Fruit fly (Drosophila melanogaster) whole organism, embryonic: ENCODE data around the gene CG4230.

Experiments used
- Bdp1 ChIP-seq: fragments of 200-800 bp; sonication (Bioruptor generic); optimal IDR thresholded peaks from 3 replicates; lab custom pipeline; 2016; ENCODE audit warnings: missing biosample characterization, missing genetic modification characterization
- CG10274 ChIP-seq: fragments of 200-800 bp; sonication (Bioruptor generic); optimal IDR thresholded peaks from 3 replicates; lab custom pipeline; 2017; ENCODE audit warnings: missing biosample characterization, mild to moderate bottlenecking, missing genetic modification characterization
- CG10321 ChIP-seq: fragments of 200-800 bp; sonication (Bioruptor generic); IDR thresholded peaks from 2 replicates; pipeline ENCODE4 v1.3.6; 2022; ENCODE audit warnings: missing biosample characterization, missing genetic modification characterization
- CG12659 ChIP-seq: fragments of 200-800 bp; sonication (Bioruptor generic); optimal IDR thresholded peaks from 3 replicates; lab custom pipeline; 2017; ENCODE audit warnings: mild to moderate bottlenecking, missing biosample characterization, missing genetic modification reagents, missing genetic modification characterization
- CG12942 ChIP-seq: fragments of 200-800 bp; sonication (Bioruptor generic); optimal IDR thresholded peaks from 3 replicates; lab custom pipeline; 2016; ENCODE audit warnings: missing biosample characterization, missing genetic modification characterization
- CG13424 ChIP-seq: fragments of 200-800 bp; sonication (Bioruptor generic); optimal IDR thresholded peaks from 2 replicates; lab custom pipeline; 2019; ENCODE audit warnings: missing biosample characterization, mild to moderate bottlenecking, missing genetic modification characterization, moderate library complexity
- CG13894 ChIP-seq: fragments of 200-800 bp; sonication (Bioruptor generic); optimal IDR thresholded peaks from 3 replicates; lab custom pipeline; 2018; ENCODE audit warnings: missing biosample characterization, mild to moderate bottlenecking, missing genetic modification characterization, moderate library complexity
- CG15011 ChIP-seq: fragments of 200-800 bp; sonication (Bioruptor generic); optimal IDR thresholded peaks from 3 replicates; lab custom pipeline; 2018; ENCODE audit warnings: missing biosample characterization, mild to moderate bottlenecking, missing genetic modification characterization
- CG17385 ChIP-seq: fragments of 200-800 bp; sonication (Bioruptor generic); optimal IDR thresholded peaks from 3 replicates; lab custom pipeline; 2018; ENCODE audit warnings: missing biosample characterization, mild to moderate bottlenecking, missing genetic modification characterization
- CG18262 ChIP-seq: fragments of 200-800 bp; optimal IDR thresholded peaks from 3 replicates; lab custom pipeline; 2019; ENCODE audit warnings: missing biosample characterization, mild to moderate bottlenecking, missing genetic modification characterization, moderate library complexity
- CG2199 ChIP-seq: fragments of 200-800 bp; sonication (Bioruptor generic); IDR thresholded peaks from 3 replicates; pipeline ENCODE4 v1.3.6; 2022; ENCODE audit warnings: missing biosample characterization, missing genetic modification characterization
- CG2202 ChIP-seq: fragments of 200-800 bp; sonication (Bioruptor generic); optimal IDR thresholded peaks from 2 replicates; lab custom pipeline; 2018; ENCODE audit warnings: missing biosample characterization, mild to moderate bottlenecking, missing genetic modification characterization
- CG32532 ChIP-seq: fragments of 200-800 bp; sonication (Bioruptor generic); IDR thresholded peaks from 2 replicates; pipeline ENCODE4 v1.3.6; 2022; ENCODE audit warnings: missing biosample characterization, missing genetic modification characterization
- CG4282 ChIP-seq: fragments of 200-800 bp; sonication (Bioruptor generic); optimal IDR thresholded peaks from 2 replicates; lab custom pipeline; 2016; ENCODE audit warnings: missing biosample characterization, missing genetic modification characterization
- CG6654 ChIP-seq: fragments of 200-800 bp; sonication (Bioruptor generic); optimal IDR thresholded peaks from 2 replicates; lab custom pipeline; 2017; ENCODE audit warnings: missing biosample characterization, mild to moderate bottlenecking, missing genetic modification characterization
- CG8290 ChIP-seq, 3 experiments: fragments of 200-800 bp; sonication (Bioruptor generic); optimal IDR thresholded peaks; 2 replicates each; lab custom pipeline; 2016 to 2019; ENCODE audit warnings: missing biosample characterization in 3 of 3, missing genetic modification characterization in 3 of 3, mild to moderate bottlenecking in 2 of 3, moderate library complexity in 1 of 3
- Chrac-16 ChIP-seq: fragments of 200-800 bp; sonication (Bioruptor generic); optimal IDR thresholded peaks from 3 replicates; lab custom pipeline; 2016; ENCODE audit warnings: missing biosample characterization, missing genetic modification characterization
- CoRest ChIP-seq: fragments of 200-800 bp; sonication (Bioruptor generic); optimal IDR thresholded peaks from 3 replicates; lab custom pipeline; 2018; ENCODE audit warnings: missing biosample characterization, mild to moderate bottlenecking, missing genetic modification characterization, moderate library complexity
- Dad ChIP-seq: fragments of 200-800 bp; sonication (Bioruptor generic); optimal IDR thresholded peaks from 3 replicates; lab custom pipeline; 2016; ENCODE audit warnings: missing biosample characterization, missing genetic modification characterization
- Dip3 ChIP-seq: fragments of 200-800 bp; sonication (Bioruptor generic); optimal IDR thresholded peaks from 3 replicates; lab custom pipeline; 2016; ENCODE audit warnings: missing biosample characterization, missing genetic modification characterization
- E2f2 ChIP-seq: fragments of 200-800 bp; sonication (Bioruptor generic); IDR thresholded peaks from 2 replicates; pipeline ENCODE4 v1.3.6; 2022; ENCODE audit warnings: missing biosample characterization, missing genetic modification characterization
- GATAe ChIP-seq: fragments of 200-800 bp; sonication (Bioruptor generic); conservative IDR thresholded peaks from 2 replicates; pipeline ENCODE4 v1.3.6; 2022; ENCODE audit warnings: missing biosample characterization, missing genetic modification characterization
- Gug ChIP-seq: fragments of 200-800 bp; sonication (Bioruptor generic); IDR thresholded peaks from 4 replicates; pipeline ENCODE4 v1.3.6; 2022; ENCODE audit warnings: missing biosample characterization, missing genetic modification characterization
- HHEX ChIP-seq: fragments of 200-800 bp; sonication (Bioruptor generic); optimal IDR thresholded peaks from 3 replicates; lab custom pipeline; 2017; ENCODE audit warnings: missing biosample characterization, mild to moderate bottlenecking, missing genetic modification characterization, missing genetic modification reagents
- HLH3B ChIP-seq: fragments of 200-800 bp; sonication (Bioruptor generic); IDR thresholded peaks from 2 replicates; pipeline ENCODE4 v1.3.6; 2022; ENCODE audit warnings: missing biosample characterization, missing genetic modification characterization
- Hey ChIP-seq: fragments of 200-800 bp; sonication (Bioruptor generic); optimal IDR thresholded peaks from 3 replicates; lab custom pipeline; 2018; ENCODE audit warnings: missing biosample characterization, mild to moderate bottlenecking, missing genetic modification characterization
- Hr3 ChIP-seq: fragments of 200-800 bp; sonication (Bioruptor generic); optimal IDR thresholded peaks from 3 replicates; lab custom pipeline; 2016; ENCODE audit warnings: missing biosample characterization, missing genetic modification characterization
- Mad ChIP-seq: fragments of 200-800 bp; sonication (Bioruptor generic); optimal IDR thresholded peaks from 2 replicates; lab custom pipeline; 2016; ENCODE audit warnings: missing biosample characterization, missing genetic modification characterization
- Max ChIP-seq: fragments of 200-800 bp; sonication (Bioruptor generic); optimal IDR thresholded peaks from 2 replicates; lab custom pipeline; 2016; ENCODE audit warnings: missing biosample characterization, mild to moderate bottlenecking, missing genetic modification characterization
- Mrtf ChIP-seq: fragments of 200-800 bp; sonication (Bioruptor generic); IDR thresholded peaks from 3 replicates; pipeline ENCODE4 v1.3.6; 2022; ENCODE audit warnings: missing biosample characterization, missing genetic modification characterization
- Myb ChIP-seq: fragments of 200-800 bp; sonication (Bioruptor generic); optimal IDR thresholded peaks from 2 replicates; lab custom pipeline; 2016; ENCODE audit warnings: missing biosample characterization, missing genetic modification characterization
- Spps ChIP-seq: fragments of 200-800 bp; sonication (Bioruptor generic); optimal IDR thresholded peaks from 2 replicates; lab custom pipeline; 2018; ENCODE audit warnings: missing biosample characterization, mild to moderate bottlenecking, missing genetic modification characterization
- Xrp1 ChIP-seq: fragments of 200-800 bp; sonication (Bioruptor generic); IDR thresholded peaks from 2 replicates; pipeline ENCODE4 v1.3.6; 2022; ENCODE audit warnings: missing biosample characterization, missing genetic modification characterization
- YL-1 ChIP-seq: fragments of 200-800 bp; sonication (Bioruptor generic); optimal IDR thresholded peaks from 3 replicates; lab custom pipeline; 2017; ENCODE audit warnings: missing biosample characterization, mild to moderate bottlenecking, missing genetic modification characterization
- ac ChIP-seq: fragments of 200-800 bp; sonication (Bioruptor generic); optimal IDR thresholded peaks from 3 replicates; lab custom pipeline; 2017; ENCODE audit warnings: missing biosample characterization, mild to moderate bottlenecking, missing genetic modification characterization
- bab2 ChIP-seq: fragments of 200-800 bp; sonication (Bioruptor generic); optimal IDR thresholded peaks from 2 replicates; lab custom pipeline; 2016; ENCODE audit warnings: missing biosample characterization, missing genetic modification characterization
- dati ChIP-seq: fragments of 200-800 bp; sonication (Bioruptor generic); IDR thresholded peaks from 2 replicates; pipeline ENCODE4 v1.3.6; 2022; ENCODE audit warnings: missing biosample characterization, missing genetic modification characterization
- dmrt99B ChIP-seq: fragments of 200-800 bp; sonication (Bioruptor generic); optimal IDR thresholded peaks from 2 replicates; lab custom pipeline; 2018; ENCODE audit warnings: missing biosample characterization, mild to moderate bottlenecking, missing genetic modification characterization, moderate library complexity
- emc ChIP-seq: fragments of 200-800 bp; sonication (Bioruptor generic); optimal IDR thresholded peaks from 2 replicates; lab custom pipeline; 2016; ENCODE audit warnings: missing biosample characterization, missing genetic modification characterization
- esg ChIP-seq: fragments of 200-800 bp; sonication (Bioruptor generic); conservative IDR thresholded peaks from 2 replicates; pipeline ENCODE4 v1.3.6; 2022; ENCODE audit warnings: missing biosample characterization, missing genetic modification characterization
- hkb ChIP-seq, 2 experiments: fragments of 200-800 bp in 1 of 2; fragments of >200 bp in 1 of 2; sonication (Bioruptor generic) in 1 of 2; IDR thresholded peaks in 1 of 2; optimal IDR thresholded peaks in 1 of 2; 2 replicates each; pipeline versions ENCODE4 v1.3.6 to Lab custom; 2017 to 2022; ENCODE audit warnings: missing biosample characterization in 1 of 2, missing genetic modification characterization in 1 of 2
- inv ChIP-seq: fragments of 200-800 bp; sonication (Bioruptor generic); IDR thresholded peaks from 2 replicates; pipeline ENCODE4 v1.3.6; 2022; ENCODE audit warnings: missing biosample characterization, missing genetic modification characterization; ENCODE audit not compliant: partially characterized antibody
- lab ChIP-seq: fragments of 200-800 bp; sonication (Bioruptor generic); optimal IDR thresholded peaks from 3 replicates; lab custom pipeline; 2017; ENCODE audit warnings: missing biosample characterization, missing genetic modification characterization, mild to moderate bottlenecking, moderate library complexity, missing genetic modification reagents
- nom ChIP-seq: fragments of 200-800 bp; sonication (Bioruptor generic); optimal IDR thresholded peaks from 2 replicates; lab custom pipeline; 2017; ENCODE audit warnings: missing biosample characterization, missing genetic modification characterization, mild to moderate bottlenecking, moderate library complexity, missing genetic modification reagents
- sqz ChIP-seq: fragments of 200-800 bp; sonication (Bioruptor generic); optimal IDR thresholded peaks from 3 replicates; lab custom pipeline; 2018; ENCODE audit warnings: missing biosample characterization, mild to moderate bottlenecking, missing genetic modification characterization
- tx ChIP-seq: fragments of 200-800 bp; sonication (Bioruptor generic); optimal IDR thresholded peaks from 2 replicates; lab custom pipeline; 2016; ENCODE audit warnings: missing biosample characterization, missing genetic modification characterization
- yki ChIP-seq: fragments of >200 bp; optimal IDR thresholded peaks from 3 replicates; lab custom pipeline; 2018
- z ChIP-seq: fragments of 200-800 bp; sonication (Bioruptor generic); IDR thresholded peaks from 3 replicates; pipeline ENCODE4 v1.3.6; 2022; ENCODE audit warnings: missing biosample characterization, missing genetic modification characterization
- zen ChIP-seq: fragments of 200-800 bp; sonication (Bioruptor generic); optimal IDR thresholded peaks from 3 replicates; lab custom pipeline; 2018; ENCODE audit warnings: missing biosample characterization, mild to moderate bottlenecking, missing genetic modification characterization, moderate library complexity

The CG4230 gene

DNA sequence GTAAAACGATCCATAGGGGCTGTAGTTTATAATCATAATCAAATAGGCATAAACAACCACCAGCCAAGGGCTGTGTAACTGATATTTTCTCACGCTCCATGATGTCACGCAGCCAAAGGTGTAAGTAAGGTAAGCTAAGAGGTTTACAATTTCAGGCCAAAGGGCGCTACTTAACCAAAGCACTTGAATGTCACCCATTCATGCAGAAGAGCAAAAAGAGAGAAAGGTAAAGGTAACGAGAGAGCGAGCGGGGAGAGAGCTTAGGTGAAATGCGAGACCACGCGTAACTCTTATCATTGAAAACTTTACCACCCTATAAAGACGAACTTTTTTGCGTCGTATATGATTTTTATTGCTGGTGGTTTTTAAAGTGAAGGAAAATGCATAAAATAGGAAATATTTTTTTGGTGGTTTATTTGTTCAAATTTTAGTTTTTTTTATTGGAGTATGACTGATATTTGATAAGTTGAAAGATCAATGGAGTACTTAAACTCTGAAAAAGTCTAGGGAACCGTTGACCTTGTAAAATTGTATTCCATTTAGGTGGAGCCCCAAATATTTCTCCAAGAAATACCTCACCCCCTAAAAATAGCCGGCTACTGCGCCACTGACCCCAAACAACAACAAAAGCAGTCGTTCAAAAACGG is 11.7 kb downstream of the CG4230 start (continued):
- TF ChIP-seq Bdp1 (GFP tag; lab: Kevin White, UChicago) (peak; percentile 93), CG13894 (tag; lab: Kevin White, UChicago) (peak; percentile 94), CG2199 (GFP tag; lab: Robert Waterston, UW) (peak; percentile 92), z (GFP tag; lab: Robert Waterston, UW) (peak; percentile 24; the same call in 1 of the 3 replicates), Chrac-16 (GFP tag; lab: Kevin White, UChicago) (peak; percentile 97), dati (GFP tag; lab: Robert Waterston, UW) (peak; percentile 86), CG18262 (tag; lab: Kevin White, UChicago) (peak; percentile 93), HHEX (GFP tag; lab: Kevin White, UChicago) (peak; percentile 94), inv (GFP tag; lab: Robert Waterston, UW) (no peak), CG13424 (peak; percentile 97), CG12942 (peak; percentile 96), Gug (GFP tag; lab: Robert Waterston, UW) (peak; percentile 97), CG6654 (GFP tag; lab: Kevin White, UChicago) (peak; percentile 83), CG10321 (GFP tag; lab: Robert Waterston, UW) (peak; percentile 72), HLH3B (GFP tag; lab: Robert Waterston, UW) (peak; percentile 92), sqz (peak; percentile 69), CG17385 (peak; percentile 90), Myb (peak; percentile 92), GATAe (peak; percentile 92), Mad (GFP tag; lab: Kevin White, UChicago) (peak; percentile 89), Hr3 (peak; percentile 98), Hey (tag; lab: Kevin White, UChicago) (peak; percentile 79), Spps (tag; lab: Kevin White, UChicago) (no peak), Xrp1 (GFP tag; lab: Robert Waterston, UW) (peak; percentile 93), CG2202 (tag; lab: Kevin White, UChicago) (peak; percentile 61), CG12659 (peak; percentile 97), Mrtf (GFP tag; lab: Robert Waterston, UW) (peak; percentile 95), YL-1 (peak; percentile 61), yki (lab: Kevin White, UChicago) (no peak), bab2 (GFP tag; lab: Kevin White, UChicago) (peak; percentile 96), CG8290 (GFP tag; optimal IDR thresholded peaks at IDR 0.05; lab: Kevin White, UChicago) (peak; percentile 78), CG8290 (tag; optimal IDR thresholded peaks at IDR 0.05; lab: Kevin White, UChicago) (peak in 1 of 2 experiments; percentile 79), zen (tag; lab: Kevin White, UChicago) (peak; percentile 83), CG4282 (GFP tag; lab: Kevin White, UChicago) (peak; percentile 93), lab (peak; percentile 95), esg (GFP tag; lab: Robert Waterston, UW) (peak; percentile 94), ac (GFP tag; lab: Kevin White, UChicago) (no peak), tx (peak; percentile 97), Dip3 (GFP tag; lab: Kevin White, UChicago) (peak; percentile 99), CG10274 (peak; percentile 88), emc (GFP tag; lab: Kevin White, UChicago) (peak; percentile 95), CG32532 (GFP tag; lab: Robert Waterston, UW) (peak; percentile 95), Dad (GFP tag; lab: Kevin White, UChicago) (peak; percentile 97), CG15011 (peak; percentile 92), CoRest (tag; lab: Kevin White, UChicago) (peak; percentile 97), dmrt99B (tag; lab: Kevin White, UChicago) (peak; percentile 97), E2f2 (GFP tag; lab: Robert Waterston, UW) (peak; percentile 79), hkb (optimal IDR thresholded peaks at IDR 0.05; lab: Kevin White, UChicago) (no peak), hkb (GFP tag; IDR thresholded peaks at IDR 0.05; lab: Robert Waterston, UW) (peak; percentile 93), nom (GFP tag; lab: Kevin White, UChicago) (peak; percentile 9), Max (GFP tag; lab: Kevin White, UChicago) (peak; percentile 94)
